Worm (Caenorhabditis elegans) whole organism, L2 larva: ENCODE measurements around the gene F13H8.3.

ENCODE experiments used
- C34F6.9 ChIP-seq: fragments of 150-350 bp; optimal IDR thresholded peaks from 2 replicates; lab custom pipeline; 2014; ENCODE audit warnings: missing biosample characterization, missing genetic modification characterization
- F13H6.1 ChIP-seq: sonication (generic microtip); optimal IDR thresholded peaks from 2 replicates; lab custom pipeline; 2016; ENCODE audit warnings: missing genetic modification characterization, missing compliant biosample characterization
- ama-1 ChIP-seq: fragments of 150-350 bp; optimal IDR thresholded peaks from 2 replicates; lab custom pipeline; 2018; ENCODE audit warnings: inconsistent platforms
- ceh-82 ChIP-seq: fragments of 150-350 bp; optimal IDR thresholded peaks from 2 replicates; lab custom pipeline; 2014; ENCODE audit warnings: missing biosample characterization, missing genetic modification characterization
- dmd-4 ChIP-seq: sonication (generic microtip); optimal IDR thresholded peaks from 2 replicates; lab custom pipeline; 2017; ENCODE audit warnings: missing biosample characterization, missing genetic modification characterization
- egl-27 ChIP-seq: sonication (generic microtip); optimal IDR thresholded peaks from 3 replicates; lab custom pipeline; 2017; ENCODE audit warnings: missing biosample characterization, missing genetic modification reagents, missing genetic modification characterization
- lin-11 ChIP-seq: fragments of 150-350 bp; sonication (generic microtip); optimal IDR thresholded peaks from 2 replicates; lab custom pipeline; 2014; ENCODE audit warnings: missing biosample characterization, missing genetic modification characterization, inconsistent platforms, mixed read lengths
- lsy-2 ChIP-seq, 2 experiments: fragments of 150-350 bp in 1 of 2; sonication (generic microtip) in 1 of 2; optimal IDR thresholded peaks; 2 replicates each; lab custom pipeline; 2014 to 2017; ENCODE audit warnings: missing biosample characterization in 2 of 2, missing genetic modification characterization in 2 of 2
- mbf-1 ChIP-seq: sonication (generic microtip); optimal IDR thresholded peaks from 2 replicates; lab custom pipeline; 2017; ENCODE audit warnings: missing biosample characterization, missing genetic modification characterization
- mdl-1 ChIP-seq, 2 experiments: fragments of 150-350 bp in 1 of 2; sonication (generic microtip) in 1 of 2; optimal IDR thresholded peaks; 2 replicates each; lab custom pipeline; 2017; ENCODE audit warnings: missing biosample characterization in 2 of 2, missing genetic modification characterization in 2 of 2
- nhr-25 ChIP-seq: fragments of 150-350 bp; sonication (generic microtip); optimal IDR thresholded peaks from 3 replicates; lab custom pipeline; 2014; ENCODE audit warnings: missing biosample characterization, missing genetic modification characterization
- snpc-4 ChIP-seq: fragments of 150-350 bp; optimal IDR thresholded peaks from 2 replicates; lab custom pipeline; 2014; ENCODE audit warnings: missing biosample characterization, missing genetic modification characterization
- unc-62 ChIP-seq: fragments of 150-350 bp; optimal IDR thresholded peaks from 2 replicates; lab custom pipeline; 2014; ENCODE audit warnings: missing biosample characterization, missing genetic modification reagents, missing genetic modification characterization
- ztf-11 ChIP-seq: sonication (generic microtip); optimal IDR thresholded peaks from 2 replicates; lab custom pipeline; 2017; ENCODE audit warnings: missing biosample characterization, missing genetic modification characterization

- no peak for TF ChIP-seq ama-1
- TF ChIP-seq C34F6.9 (tag; lab: Kevin White, UChicago) = no peak
- TF ChIP-seq ztf-11 (tag; lab: Kevin White, UChicago) = no peak
- no peak for TF ChIP-seq unc-62 (GFP tag; lab: Kevin White, UChicago)
- TF ChIP-seq egl-27 = no peak
- no peak for TF ChIP-seq dmd-4 (tag; lab: Kevin White, UChicago)
- TF ChIP-seq snpc-4 = no peak
- TF ChIP-seq mdl-1 (tag; optimal IDR thresholded peaks at IDR 0.05; lab: Kevin White, UChicago) = no peak
- no peak for TF ChIP-seq lsy-2 (tag; optimal IDR thresholded peaks at IDR 0.05; lab: Kevin White, UChicago)
- no peak for TF ChIP-seq mbf-1
- TF ChIP-seq F13H6.1 (tag; lab: Kevin White, UChicago) = no peak
- TF ChIP-seq nhr-25 = no peak
- no peak for TF ChIP-seq ceh-82 (tag; lab: Kevin White, UChicago)
- no peak for TF ChIP-seq lin-11 (tag; lab: Kevin White, UChicago)
Observed at ce11 chrII:6245199-6245702, 18.5 kb upstream of the F13H8.3 start, which contains the start of gene blos-4.
